Worm (Caenorhabditis elegans) whole organism, L4 larva: ENCODE results near the gene pqn-80.
A peak's percentile ranks its signal among the peaks of the same experiment; 100 is the strongest.

Experiments
- D1046.2 ChIP-seq: fragments of 200-800 bp; sonication (Bioruptor generic); IDR thresholded peaks from 2 replicates; pipeline ENCODE4 v1.3.6; 2022; ENCODE audit warnings: missing genetic modification characterization, missing compliant biosample characterization
- F26F4.8 ChIP-seq: fragments of 200-800 bp; sonication (Bioruptor generic); conservative IDR thresholded peaks from 2 replicates; pipeline ENCODE4 v1.3.6; 2022; ENCODE audit warnings: missing genetic modification characterization, missing compliant biosample characterization
- F37D6.2 ChIP-seq: sonication (generic microtip); optimal IDR thresholded peaks from 2 replicates; lab custom pipeline; 2016; ENCODE audit warnings: mild to moderate bottlenecking, missing genetic modification characterization, missing compliant biosample characterization
- F44E2.7 ChIP-seq: fragments of 200-800 bp; sonication (Bioruptor generic); IDR thresholded peaks from 2 replicates; pipeline ENCODE4 v2.1.2; 2022; ENCODE audit warnings: missing genetic modification characterization, missing compliant biosample characterization
- F49E8.2 ChIP-seq: sonication (generic microtip); optimal IDR thresholded peaks from 2 replicates; lab custom pipeline; 2016; ENCODE audit warnings: missing compliant biosample characterization, mild to moderate bottlenecking, missing genetic modification characterization, borderline replicate concordance
- R02D3.7 ChIP-seq: fragments of 150-350 bp; sonication (generic microtip); optimal IDR thresholded peaks from 3 replicates; lab custom pipeline; 2014; ENCODE audit warnings: missing biosample characterization, missing genetic modification characterization
- Y48G9A.11 ChIP-seq: fragments of 200-800 bp; sonication (Bioruptor generic); IDR thresholded peaks from 2 replicates; pipeline ENCODE4 v1.3.6; 2022; ENCODE audit warnings: missing genetic modification reagents, missing genetic modification characterization, missing compliant biosample characterization
- aha-1 ChIP-seq: fragments of 150-350 bp; peaks from one replicate; lab custom pipeline; 2014; ENCODE audit warnings: missing biosample characterization, missing genetic modification characterization
- aly-2 ChIP-seq: sonication (generic microtip); optimal IDR thresholded peaks from 2 replicates; lab custom pipeline; 2018; ENCODE audit warnings: missing biosample characterization, missing genetic modification characterization
- ama-1 ChIP-seq: fragments of 150-350 bp; optimal IDR thresholded peaks from 2 replicates; lab custom pipeline; 2014; ENCODE audit warnings: inconsistent platforms, mixed read lengths
- arid-1 ChIP-seq: fragments of 200-800 bp; sonication (Bioruptor generic); conservative IDR thresholded peaks from 2 replicates; pipeline ENCODE4 v1.3.6; 2022; ENCODE audit warnings: missing genetic modification reagents, missing genetic modification characterization, missing compliant biosample characterization
- ceh-20 ChIP-seq: fragments of 200-800 bp; sonication (Bioruptor generic); IDR thresholded peaks from 2 replicates; pipeline ENCODE4 v1.3.6; 2022; ENCODE audit warnings: missing genetic modification reagents, missing genetic modification characterization, missing compliant biosample characterization
- ceh-28 ChIP-seq: fragments of 150-350 bp; optimal IDR thresholded peaks from 2 replicates; lab custom pipeline; 2014; ENCODE audit warnings: missing biosample characterization, missing genetic modification reagents, missing genetic modification characterization
- ces-1 ChIP-seq: fragments of 150-350 bp; sonication (generic microtip); optimal IDR thresholded peaks from 4 replicates; lab custom pipeline; 2014; ENCODE audit warnings: missing biosample characterization, missing genetic modification reagents, missing genetic modification characterization
- cey-2 ChIP-seq: sonication (generic microtip); optimal IDR thresholded peaks from 3 replicates; lab custom pipeline; 2017; ENCODE audit warnings: missing genetic modification characterization, mild to moderate bottlenecking, missing compliant biosample characterization, antibody characterized with exemption, borderline replicate concordance; ENCODE audit not compliant: insufficient read depth
- dmd-6 ChIP-seq: fragments of 200-800 bp; sonication (Bioruptor generic); IDR thresholded peaks from 2 replicates; pipeline ENCODE4 v1.3.6; 2022; ENCODE audit warnings: missing genetic modification reagents, missing genetic modification characterization, missing compliant biosample characterization
- dpl-1 ChIP-seq: fragments of 150-350 bp; optimal IDR thresholded peaks from 2 replicates; lab custom pipeline; 2014; ENCODE audit warnings: missing biosample characterization, missing genetic modification reagents, missing genetic modification characterization
- dve-1 ChIP-seq: sonication (generic microtip); optimal IDR thresholded peaks from 2 replicates; lab custom pipeline; 2017; ENCODE audit warnings: antibody characterized with exemption, mild to moderate bottlenecking, missing genetic modification characterization, missing compliant biosample characterization; ENCODE audit not compliant: insufficient read depth
- egl-43 ChIP-seq: fragments of 200-800 bp; sonication (Bioruptor generic); IDR thresholded peaks from 2 replicates; pipeline ENCODE4 v1.3.6; 2022; ENCODE audit warnings: missing genetic modification reagents, missing genetic modification characterization, missing compliant biosample characterization
- fkh-10 ChIP-seq: fragments of 150-350 bp; optimal IDR thresholded peaks from 2 replicates; lab custom pipeline; 2014; ENCODE audit warnings: missing biosample characterization, missing genetic modification reagents, missing genetic modification characterization
- fos-1 ChIP-seq: fragments of 150-350 bp; optimal IDR thresholded peaks from 2 replicates; lab custom pipeline; 2014; ENCODE audit warnings: missing biosample characterization, missing genetic modification characterization
- gei-8 ChIP-seq: fragments of 200-800 bp; sonication (Bioruptor generic); optimal IDR thresholded peaks from 2 replicates; lab custom pipeline; 2018; ENCODE audit warnings: mild to moderate bottlenecking, missing genetic modification characterization, missing compliant biosample characterization
- hmg-1.1 ChIP-seq: fragments of 200-800 bp; sonication (Bioruptor generic); IDR thresholded peaks from 2 replicates; pipeline ENCODE4 v1.3.6; 2022; ENCODE audit warnings: missing genetic modification reagents, missing genetic modification characterization, missing compliant biosample characterization
- jun-1 ChIP-seq: fragments of 150-350 bp; optimal IDR thresholded peaks from 2 replicates; lab custom pipeline; 2014; ENCODE audit warnings: missing biosample characterization, missing genetic modification reagents, missing genetic modification characterization
- lim-7 ChIP-seq: fragments of 200-800 bp; sonication (Bioruptor generic); IDR thresholded peaks from 2 replicates; pipeline ENCODE4 v1.3.6; 2022; ENCODE audit warnings: missing genetic modification characterization, missing compliant biosample characterization
- lin-38 ChIP-seq: fragments of 200-800 bp; sonication (Bioruptor generic); IDR thresholded peaks from 2 replicates; pipeline ENCODE4 v1.3.6; 2022; ENCODE audit warnings: missing genetic modification reagents, missing genetic modification characterization, missing compliant biosample characterization
- lir-3 ChIP-seq: sonication (generic microtip); optimal IDR thresholded peaks from 2 replicates; lab custom pipeline; 2016; ENCODE audit warnings: mild to moderate bottlenecking, missing genetic modification characterization, missing compliant biosample characterization
- lsy-2 ChIP-seq, 2 experiments: fragments of 150-350 bp in 1 of 2; sonication (generic microtip) in 1 of 2; optimal IDR thresholded peaks; 2 replicates each; lab custom pipeline; 2014 to 2017; ENCODE audit warnings: missing biosample characterization in 2 of 2, missing genetic modification characterization in 2 of 2
- madf-5 ChIP-seq, 2 experiments: fragments of 200-800 bp; sonication (Bioruptor generic); IDR thresholded peaks; 2 replicates each; pipeline ENCODE4 v1.3.6; 2022; ENCODE audit warnings: missing compliant biosample characterization in 2 of 2, missing genetic modification characterization in 2 of 2
- mdl-1 ChIP-seq, 2 experiments: fragments of 150-350 bp in 1 of 2; sonication (generic microtip) in 1 of 2; optimal IDR thresholded peaks; 2 replicates each; lab custom pipeline; 2014 to 2017; ENCODE audit warnings: missing biosample characterization in 2 of 2, missing genetic modification characterization in 2 of 2
- mxl-3 ChIP-seq: fragments of 200-800 bp; sonication (Bioruptor generic); optimal IDR thresholded peaks from 2 replicates; lab custom pipeline; 2018; ENCODE audit warnings: mild to moderate bottlenecking, missing genetic modification characterization, missing compliant biosample characterization
- nhr-11 ChIP-seq: fragments of 150-350 bp; optimal IDR thresholded peaks from 2 replicates; lab custom pipeline; 2014; ENCODE audit warnings: missing biosample characterization, missing genetic modification characterization
- nhr-25 ChIP-seq: sonication (generic microtip); optimal IDR thresholded peaks from 2 replicates; lab custom pipeline; 2017; ENCODE audit warnings: missing genetic modification characterization, mild to moderate bottlenecking, missing compliant biosample characterization, antibody characterized with exemption, moderate library complexity, borderline replicate concordance; ENCODE audit not compliant: insufficient read depth
- nhr-28 ChIP-seq: fragments of 150-350 bp; optimal IDR thresholded peaks from 2 replicates; lab custom pipeline; 2014; ENCODE audit warnings: missing biosample characterization, missing genetic modification characterization
- nhr-6 ChIP-seq: fragments of 150-350 bp; optimal IDR thresholded peaks from 2 replicates; lab custom pipeline; 2014; ENCODE audit warnings: missing biosample characterization, missing genetic modification characterization
- nhr-77 ChIP-seq: fragments of 150-350 bp; optimal IDR thresholded peaks from 2 replicates; lab custom pipeline; 2014; ENCODE audit warnings: missing biosample characterization, missing genetic modification characterization
- pha-4 ChIP-seq, 2 experiments: fragments of 150-350 bp in 1 of 2; fragments of 200-800 bp in 1 of 2; sonication (Bioruptor generic) in 1 of 2; IDR thresholded peaks in 1 of 2; optimal IDR thresholded peaks in 1 of 2; 2 replicates each; pipeline versions ENCODE4 v1.3.6 to Lab custom; 2014 to 2022; ENCODE audit warnings: missing genetic modification characterization in 2 of 2, missing genetic modification reagents in 2 of 2, missing biosample characterization in 1 of 2, missing compliant biosample characterization in 1 of 2
- php-3 ChIP-seq: fragments of 200-800 bp; sonication (Bioruptor generic); IDR thresholded peaks from 2 replicates; pipeline ENCODE4 v1.3.6; 2022; ENCODE audit warnings: missing genetic modification reagents, missing genetic modification characterization, missing compliant biosample characterization
- pqm-1 ChIP-seq: sonication (generic microtip); optimal IDR thresholded peaks from 2 replicates; lab custom pipeline; 2017; ENCODE audit warnings: missing biosample characterization, missing genetic modification characterization
- rbr-2 ChIP-seq: sonication (generic microtip); optimal IDR thresholded peaks from 2 replicates; lab custom pipeline; 2016; ENCODE audit warnings: missing genotype, missing genetic modification characterization, missing compliant biosample characterization
- sdz-12 ChIP-seq: fragments of 200-800 bp; sonication (Bioruptor generic); optimal IDR thresholded peaks from 2 replicates; lab custom pipeline; 2018; ENCODE audit warnings: mild to moderate bottlenecking, missing genetic modification characterization, missing compliant biosample characterization
- set-16 ChIP-seq: fragments of 200-800 bp; sonication (Bioruptor generic); IDR thresholded peaks from 2 replicates; pipeline ENCODE4 v1.3.6; 2022; ENCODE audit warnings: missing genetic modification reagents, missing genetic modification characterization, missing compliant biosample characterization
- spr-1 ChIP-seq: sonication (generic microtip); optimal IDR thresholded peaks from 2 replicates; lab custom pipeline; 2016; ENCODE audit warnings: mild to moderate bottlenecking, missing genetic modification characterization, missing compliant biosample characterization
- tag-97 ChIP-seq: fragments of 200-800 bp; sonication (Bioruptor generic); IDR thresholded peaks from 2 replicates; pipeline ENCODE4 v1.3.6; 2022; ENCODE audit warnings: missing genetic modification characterization, missing compliant biosample characterization
- tra-1 ChIP-seq: fragments of 200-800 bp; sonication (Bioruptor generic); IDR thresholded peaks from 2 replicates; pipeline ENCODE4 v1.3.6; 2022; ENCODE audit warnings: missing genetic modification reagents, missing genetic modification characterization, missing compliant biosample characterization
- unc-62 ChIP-seq, 3 experiments: fragments of 150-350 bp in 1 of 3; sonication (generic microtip); optimal IDR thresholded peaks in 2 of 3; peaks in 1 of 3; 1 replicate in 1 of 3; 2 replicates in 2 of 3; lab custom pipeline; 2014 to 2017; ENCODE audit warnings: missing biosample characterization in 3 of 3, missing genetic modification characterization in 3 of 3, missing genetic modification reagents in 3 of 3, missing genotype in 1 of 3
- vab-7 ChIP-seq: fragments of 200-800 bp; sonication (Bioruptor generic); IDR thresholded peaks from 2 replicates; pipeline ENCODE4 v1.3.6; 2022; ENCODE audit warnings: missing genetic modification reagents, missing genetic modification characterization, missing compliant biosample characterization
- zfp-3 ChIP-seq: fragments of 200-800 bp; sonication (Bioruptor generic); conservative IDR thresholded peaks from 2 replicates; pipeline ENCODE4 v1.3.6; 2022; ENCODE audit warnings: missing genetic modification reagents, missing genetic modification characterization, missing compliant biosample characterization
- zip-2 ChIP-seq: fragments of 150-350 bp; optimal IDR thresholded peaks from 2 replicates; lab custom pipeline; 2014; ENCODE audit warnings: missing biosample characterization, missing genetic modification characterization
- ztf-7 ChIP-seq: fragments of 150-350 bp; optimal IDR thresholded peaks from 2 replicates; lab custom pipeline; 2014; ENCODE audit warnings: missing biosample characterization, missing genetic modification characterization

pqn-80 gene

ce11 chrIII:12583466-12583865, 42.9 kb upstream of the pqn-80 start (continued):
- TF ChIP-seq gei-8 (GFP tag; lab: Kevin White, UChicago), result peak; percentile 70
- no peak for TF ChIP-seq ceh-28
- TF ChIP-seq vab-7 (GFP tag; lab: Robert Waterston, UW), result no peak
- peak; percentile 59 for TF ChIP-seq cey-2
- TF ChIP-seq lir-3 (tag; lab: Kevin White, UChicago), result no peak
- TF ChIP-seq nhr-6 (tag; lab: Kevin White, UChicago), result peak; percentile 95
- peak; percentile 98 for TF ChIP-seq dve-1
- TF ChIP-seq lin-38, result peak; percentile 35; the same call in 1 of the 2 replicates
- peak; percentile 82 for TF ChIP-seq nhr-77 (tag; lab: Kevin White, UChicago)
- TF ChIP-seq nhr-25 (tag; lab: Kevin White, UChicago), result peak; percentile 63
- no peak for TF ChIP-seq ama-1 (lab: Kevin White, UChicago)
- TF ChIP-seq pha-4 (GFP tag; IDR thresholded peaks at IDR 0.05; lab: Robert Waterston, UW), result peak; percentile 70
- peak; percentile 94 for TF ChIP-seq pha-4 (tag; optimal IDR thresholded peaks at IDR 0.05; lab: Kevin White, UChicago)
- peak; percentile 88 for TF ChIP-seq ceh-20
- TF ChIP-seq mdl-1 (tag; optimal IDR thresholded peaks at IDR 0.05; lab: Kevin White, UChicago), result peak; percentile 99 to 100
- no peak for TF ChIP-seq F49E8.2 (tag; lab: Kevin White, UChicago)
- TF ChIP-seq Y48G9A.11 (GFP tag; lab: Robert Waterston, UW), result no peak
- 0 out of 2 replicates have a peak, but pooled peaks have one; percentile 28 for TF ChIP-seq php-3
- peak in 1 of 2 experiments; percentile 100 for TF ChIP-seq unc-62 (GFP tag; optimal IDR thresholded peaks at IDR 0.05 in 1 of 2; lab: Kevin White, UChicago)
- peak; percentile 85 for TF ChIP-seq unc-62 (tag; optimal IDR thresholded peaks at IDR 0.05; lab: Kevin White, UChicago)
- TF ChIP-seq nhr-28 (tag; lab: Kevin White, UChicago), result peak; percentile 91
- TF ChIP-seq arid-1 (GFP tag; lab: Robert Waterston, UW), result no peak
- TF ChIP-seq madf-5 (GFP tag; IDR thresholded peaks at IDR 0.05; lab: Robert Waterston, UW), result no peak
- peak; percentile 77 for TF ChIP-seq jun-1 (tag; lab: Kevin White, UChicago)
- TF ChIP-seq F44E2.7 (GFP tag; lab: Robert Waterston, UW), result no peak
- TF ChIP-seq set-16 (GFP tag; lab: Robert Waterston, UW), result peak; percentile 56; the same call in 1 of the 2 replicates
- peak; percentile 94 for TF ChIP-seq tra-1 (GFP tag; lab: Robert Waterston, UW)
- TF ChIP-seq zfp-3 (GFP tag; lab: Robert Waterston, UW), result 0 out of 2 replicates have a peak, but pooled peaks have one; percentile 18
- TF ChIP-seq ces-1 (GFP tag; lab: Kevin White, UChicago), result no peak
- TF ChIP-seq pqm-1 (tag; lab: Kevin White, UChicago), result peak; percentile 3
- TF ChIP-seq fos-1, result no peak
- TF ChIP-seq rbr-2 (tag; lab: Kevin White, UChicago), result peak; percentile 86
- no peak for TF ChIP-seq aly-2 (tag; lab: Kevin White, UChicago)
- TF ChIP-seq zip-2 (tag; lab: Kevin White, UChicago), result no peak
- peak; percentile 84 to 95 for TF ChIP-seq lsy-2 (tag; optimal IDR thresholded peaks at IDR 0.05; lab: Kevin White, UChicago)
- TF ChIP-seq ztf-7 (tag; lab: Kevin White, UChicago), result peak; percentile 62
- TF ChIP-seq hmg-1.1 (GFP tag; lab: Robert Waterston, UW), result peak; percentile 92
- no peak for TF ChIP-seq lim-7 (GFP tag; lab: Robert Waterston, UW)
- peak; percentile 63 for TF ChIP-seq F37D6.2
- peak; percentile 97 for TF ChIP-seq nhr-11 (tag; lab: Kevin White, UChicago)
- TF ChIP-seq sdz-12 (GFP tag; lab: Kevin White, UChicago), result no peak
- peak; percentile 96 for TF ChIP-seq dmd-6 (GFP tag; lab: Robert Waterston, UW)
- TF ChIP-seq dpl-1 (GFP tag; lab: Kevin White, UChicago), result peak; percentile 70
- peak; percentile 92 for TF ChIP-seq fkh-10 (GFP tag; lab: Kevin White, UChicago)
- no peak for TF ChIP-seq tag-97 (GFP tag; lab: Robert Waterston, UW)
- TF ChIP-seq egl-43 (GFP tag; lab: Robert Waterston, UW), result peak; percentile 75; the same call in 1 of the 2 replicates
- TF ChIP-seq D1046.2 (GFP tag; lab: Robert Waterston, UW), result peak; percentile 71; the same call in 1 of the 2 replicates
- peak; percentile 99 for TF ChIP-seq mxl-3
- no peak for TF ChIP-seq R02D3.7
- no peak for TF ChIP-seq F26F4.8 (GFP tag; lab: Robert Waterston, UW)
- peak; percentile 98 for TF ChIP-seq aha-1 (tag; lab: Kevin White, UChicago)
- TF ChIP-seq spr-1, result peak; percentile 59
